Worm (Caenorhabditis elegans) whole organism, mixed stage, embryonic: ENCODE data around the gene clec-33.

Experiments used
- M03D4.4 ChIP-seq: sonication (generic microtip); optimal IDR thresholded peaks from 2 replicates; lab custom pipeline; 2017; ENCODE audit warnings: mild to moderate bottlenecking, missing genetic modification characterization, missing compliant biosample characterization
- blmp-1 ChIP-seq: fragments of 150-350 bp; optimal IDR thresholded peaks from 2 replicates; lab custom pipeline; 2014; ENCODE audit warnings: missing biosample characterization, missing genetic modification characterization
- ceh-39 ChIP-seq: fragments of 150-350 bp; optimal IDR thresholded peaks from 2 replicates; lab custom pipeline; 2014; ENCODE audit warnings: missing biosample characterization, missing genetic modification characterization
- ceh-83 ChIP-seq: fragments of 200-800 bp; sonication (Bioruptor generic); optimal IDR thresholded peaks from 2 replicates; lab custom pipeline; 2018; ENCODE audit warnings: mild to moderate bottlenecking, missing genetic modification characterization, missing compliant biosample characterization
- ces-1 ChIP-seq: fragments of 150-350 bp; optimal IDR thresholded peaks from 2 replicates; lab custom pipeline; 2014; ENCODE audit warnings: missing biosample characterization, missing genetic modification reagents, missing genetic modification characterization
- cnd-1 ChIP-seq: fragments of 200-800 bp; sonication (Bioruptor generic); optimal IDR thresholded peaks from 2 replicates; lab custom pipeline; 2018; ENCODE audit warnings: mild to moderate bottlenecking, missing genetic modification characterization, missing compliant biosample characterization
- drap-1 ChIP-seq: fragments of 200-800 bp; sonication (Bioruptor generic); optimal IDR thresholded peaks from 3 replicates; lab custom pipeline; 2018; ENCODE audit warnings: mild to moderate bottlenecking, missing genetic modification characterization, missing compliant biosample characterization
- elt-1 ChIP-seq: sonication (generic microtip); optimal IDR thresholded peaks from 2 replicates; lab custom pipeline; 2017; ENCODE audit warnings: missing genetic modification characterization, mild to moderate bottlenecking, missing compliant biosample characterization, antibody characterized with exemption, moderate library complexity, borderline replicate concordance; ENCODE audit not compliant: insufficient read depth
- flh-1 ChIP-seq: fragments of 200-800 bp; sonication (Bioruptor generic); optimal IDR thresholded peaks from 2 replicates; lab custom pipeline; 2018; ENCODE audit warnings: mild to moderate bottlenecking, missing genetic modification characterization, moderate library complexity, missing compliant biosample characterization
- hlh-1 ChIP-seq: fragments of 150-350 bp; optimal IDR thresholded peaks from 2 replicates; lab custom pipeline; 2014; ENCODE audit warnings: missing biosample characterization, missing genetic modification reagents, missing genetic modification characterization
- lin-13 ChIP-seq: fragments of 150-350 bp; optimal IDR thresholded peaks from 2 replicates; lab custom pipeline; 2014; ENCODE audit warnings: missing biosample characterization, missing genetic modification characterization
- lin-32 ChIP-seq: fragments of 200-800 bp; sonication (Bioruptor generic); optimal IDR thresholded peaks from 2 replicates; lab custom pipeline; 2018; ENCODE audit warnings: mild to moderate bottlenecking, missing genetic modification characterization, missing compliant biosample characterization
- mep-1 ChIP-seq: fragments of 150-350 bp; optimal IDR thresholded peaks from 2 replicates; lab custom pipeline; 2017; ENCODE audit warnings: missing biosample characterization, missing genetic modification reagents, missing genetic modification characterization, inconsistent platforms
- mls-2 ChIP-seq: sonication (generic microtip); optimal IDR thresholded peaks from 2 replicates; lab custom pipeline; 2016; ENCODE audit warnings: mild to moderate bottlenecking, missing genetic modification characterization, moderate library complexity, missing compliant biosample characterization
- nhr-76 ChIP-seq: sonication (generic microtip); optimal IDR thresholded peaks from 2 replicates; lab custom pipeline; 2017; ENCODE audit warnings: missing biosample characterization, missing genetic modification characterization
- pha-4 ChIP-seq: fragments of 150-350 bp; optimal IDR thresholded peaks from 2 replicates; lab custom pipeline; 2018; ENCODE audit warnings: missing biosample characterization, missing genetic modification reagents, missing genetic modification characterization
- snpc-4 ChIP-seq: fragments of 150-350 bp; optimal IDR thresholded peaks from 2 replicates; lab custom pipeline; 2014; ENCODE audit warnings: missing biosample characterization, missing genetic modification characterization
- tbx-8 ChIP-seq: fragments of 200-800 bp; sonication (Bioruptor generic); optimal IDR thresholded peaks from 2 replicates; lab custom pipeline; 2018; ENCODE audit warnings: mild to moderate bottlenecking, missing genetic modification characterization, moderate library complexity, missing compliant biosample characterization
- unc-120 ChIP-seq: sonication (generic microtip); optimal IDR thresholded peaks from 2 replicates; lab custom pipeline; 2017; ENCODE audit warnings: missing genetic modification characterization, missing compliant biosample characterization; ENCODE audit not compliant: poor library complexity, severe bottlenecking
- zip-8 ChIP-seq: fragments of 150-350 bp; optimal IDR thresholded peaks from 2 replicates; lab custom pipeline; 2014; ENCODE audit warnings: missing biosample characterization, missing genetic modification characterization

The clec-33 gene

DNA sequence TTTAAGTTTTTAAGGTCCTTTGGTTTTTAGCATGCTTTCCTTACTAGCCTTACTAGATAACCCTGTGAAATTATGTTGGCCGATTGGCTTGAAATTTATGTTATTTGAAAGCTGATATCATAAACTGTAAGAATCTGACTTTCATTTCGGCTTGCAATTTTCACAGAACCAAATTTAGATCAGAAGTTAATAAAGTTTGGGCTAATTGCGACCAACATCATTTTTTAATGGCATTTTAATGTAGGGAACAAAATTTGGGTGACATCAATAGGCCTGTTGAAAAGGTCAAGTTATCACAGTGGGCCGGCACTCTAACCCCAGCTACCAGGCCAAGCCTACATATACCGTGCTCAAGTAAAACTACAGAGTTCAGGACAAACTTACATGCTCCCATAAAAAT lies 38.3 kb downstream of the clec-33 start:
- no peak for TF ChIP-seq lin-13 (tag; lab: Kevin White, UChicago)
- no peak for TF ChIP-seq mep-1 (tag; lab: Kevin White, UChicago)
- no peak for TF ChIP-seq unc-120 (tag; lab: Kevin White, UChicago)
- no peak for TF ChIP-seq cnd-1 (tag; lab: Kevin White, UChicago)
- TF ChIP-seq ces-1 (GFP tag; lab: Kevin White, UChicago), result no peak
- no peak for TF ChIP-seq elt-1 (tag; lab: Kevin White, UChicago)
- TF ChIP-seq hlh-1, result no peak
- TF ChIP-seq tbx-8 (GFP tag; lab: Kevin White, UChicago), result no peak

DNA sequence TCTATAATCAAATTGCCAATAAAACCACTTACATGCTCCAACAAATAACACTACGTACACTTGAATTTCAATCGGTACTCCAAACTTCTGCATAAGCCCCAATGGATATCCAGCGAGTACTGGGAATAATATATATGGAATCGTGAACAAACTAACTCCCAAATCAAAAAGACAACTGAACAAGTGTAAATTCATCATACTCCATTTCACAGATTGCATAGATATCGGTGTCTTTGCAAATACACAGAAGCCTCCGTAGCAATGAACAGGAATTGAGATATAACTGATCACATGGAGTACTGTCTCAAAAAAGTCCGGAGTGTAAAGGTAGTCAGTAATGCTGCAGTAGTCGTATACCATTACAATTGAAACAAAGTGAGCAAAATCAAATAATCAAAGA lies 40.2 kb downstream of the clec-33 start, which contains the start of gene srh-214:
srh-214 (minus strand) TSS at position 360 of the 400 bp plus-strand sequence.
- TF ChIP-seq blmp-1 (tag; lab: Kevin White, UChicago), result no peak
- TF ChIP-seq flh-1, result no peak
- TF ChIP-seq unc-120 (tag; lab: Kevin White, UChicago), result no peak
- no peak for TF ChIP-seq mls-2 (tag; lab: Kevin White, UChicago)
- TF ChIP-seq M03D4.4 (tag; lab: Kevin White, UChicago), result no peak
- no peak for TF ChIP-seq pha-4 (tag; lab: Kevin White, UChicago)
- TF ChIP-seq ceh-39, result no peak
- no peak for TF ChIP-seq ceh-83 (GFP tag; lab: Kevin White, UChicago)
- TF ChIP-seq drap-1 (GFP tag; lab: Kevin White, UChicago), result no peak
- no peak for TF ChIP-seq nhr-76
- no peak for TF ChIP-seq mep-1 (tag; lab: Kevin White, UChicago)

ce11 chrV:16827485-16827884 lies 42.2 kb downstream of the clec-33 start, which contains the start of gene srh-216:
srh-216 (minus strand) TSS chrV:16827585.
- TF ChIP-seq nhr-76 (no peak), ces-1 (GFP tag; lab: Kevin White, UChicago) (no peak), lin-32 (no peak), ceh-83 (GFP tag; lab: Kevin White, UChicago) (no peak), elt-1 (tag; lab: Kevin White, UChicago) (no peak), snpc-4 (tag; lab: Kevin White, UChicago) (no peak)

DNA sequence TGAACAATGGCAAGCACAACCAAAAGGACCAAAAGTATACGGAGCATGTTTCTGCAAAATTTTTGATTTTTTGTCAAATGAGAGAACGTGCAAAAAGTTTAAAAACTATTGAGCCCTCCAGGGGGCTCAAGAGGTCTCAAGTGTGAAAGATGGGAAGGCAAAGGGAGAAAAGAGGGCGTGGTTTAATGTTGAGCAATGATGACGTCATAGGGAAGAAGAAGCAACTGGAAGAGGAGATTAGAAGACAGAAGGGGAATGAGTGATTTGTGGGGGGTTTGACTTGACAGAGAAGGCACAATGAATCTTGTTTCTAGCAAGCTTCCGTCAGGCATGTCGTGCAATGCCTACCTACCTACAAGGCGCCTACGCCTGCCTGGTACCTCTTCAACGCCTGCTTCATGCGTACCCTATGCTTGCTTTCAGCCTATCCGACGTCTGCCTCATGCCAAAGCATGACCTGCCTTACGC lies 48.3 kb downstream of the clec-33 start, which contains the start of gene T20B3.14:
T20B3.14 (minus strand) TSS at position 51 of the 468 bp plus-strand sequence.
- TF ChIP-seq ceh-83 (GFP tag; lab: Kevin White, UChicago) (no peak), drap-1 (GFP tag; lab: Kevin White, UChicago) (no peak), zip-8 (peak; percentile 83)
